Worm (Caenorhabditis elegans) whole organism, L1 larva: ENCODE measurements around the gene clec-50.

Source experiments
- ceh-82 ChIP-seq, 3 experiments: fragments of 150-350 bp in 1 of 3; sonication (generic microtip) in 2 of 3; optimal IDR thresholded peaks; 2 replicates each; lab custom pipeline; 2014 to 2017; ENCODE audit warnings: missing biosample characterization in 3 of 3, missing genetic modification characterization in 3 of 3
- lin-35 ChIP-seq, 2 experiments: fragments of 150-350 bp; optimal IDR thresholded peaks; 2 replicates each; lab custom pipeline; 2014; ENCODE audit warnings: missing biosample characterization in 2 of 2, missing genetic modification characterization in 2 of 2, missing genetic modification reagents in 2 of 2
- nhr-11 ChIP-seq: fragments of 150-350 bp; optimal IDR thresholded peaks from 2 replicates; lab custom pipeline; 2014; ENCODE audit warnings: missing biosample characterization, missing genetic modification characterization
- nhr-77 ChIP-seq: fragments of 150-350 bp; optimal IDR thresholded peaks from 2 replicates; lab custom pipeline; 2014; ENCODE audit warnings: missing biosample characterization, missing genetic modification characterization
- pag-3 ChIP-seq: sonication (generic microtip); optimal IDR thresholded peaks from 2 replicates; lab custom pipeline; 2017; ENCODE audit warnings: missing genetic modification characterization, mild to moderate bottlenecking, missing compliant biosample characterization, antibody characterized with exemption, borderline replicate concordance; ENCODE audit not compliant: insufficient read depth
- snpc-4 ChIP-seq: fragments of 150-350 bp; optimal IDR thresholded peaks from 2 replicates; lab custom pipeline; 2014; ENCODE audit warnings: missing biosample characterization, missing genetic modification characterization
- unc-86 ChIP-seq: sonication (generic microtip); optimal IDR thresholded peaks from 2 replicates; lab custom pipeline; 2016; ENCODE audit warnings: missing genetic modification characterization, missing compliant biosample characterization
- vab-15 ChIP-seq: sonication (generic microtip); optimal IDR thresholded peaks from 2 replicates; lab custom pipeline; 2017; ENCODE audit warnings: missing genotype, mild to moderate bottlenecking, missing genetic modification characterization, missing compliant biosample characterization

ce11 chrV:19783829-19784228 is 28.7 kb upstream of the clec-50 start, which contains the start of gene srt-45:
- TF ChIP-seq ceh-82 (tag; optimal IDR thresholded peaks at IDR 0.05; lab: Kevin White, UChicago) (no peak), unc-86 (tag; lab: Kevin White, UChicago) (no peak), pag-3 (tag; lab: Kevin White, UChicago) (no peak), nhr-77 (no peak), nhr-11 (no peak), vab-15 (tag; lab: Kevin White, UChicago) (no peak), snpc-4 (no peak), lin-35 (GFP tag; optimal IDR thresholded peaks at IDR 0.05; lab: Kevin White, UChicago) (no peak)
